Worm (Caenorhabditis elegans) whole organism, L3 larva: ENCODE measurements around the gene rgr-1.

Experiments
- ama-1 ChIP-seq: fragments of 150-350 bp; optimal IDR thresholded peaks from 2 replicates; lab custom pipeline; 2018
- elt-1 ChIP-seq: fragments of 150-350 bp; optimal IDR thresholded peaks from 2 replicates; lab custom pipeline; 2014; ENCODE audit warnings: missing biosample characterization, missing genetic modification characterization
- lin-39 ChIP-seq: fragments of 150-350 bp; optimal IDR thresholded peaks from 2 replicates; lab custom pipeline; 2018; ENCODE audit warnings: missing biosample characterization, missing genetic modification reagents, missing genetic modification characterization
- nhr-67 ChIP-seq: fragments of 150-350 bp; optimal IDR thresholded peaks from 2 replicates; lab custom pipeline; 2014; ENCODE audit warnings: missing biosample characterization, missing genetic modification characterization
- snpc-4 ChIP-seq: fragments of 150-350 bp; optimal IDR thresholded peaks from 2 replicates; lab custom pipeline; 2014; ENCODE audit warnings: missing biosample characterization, missing genetic modification characterization
- ztf-11 ChIP-seq: fragments of 150-350 bp; optimal IDR thresholded peaks from 2 replicates; lab custom pipeline; 2014; ENCODE audit warnings: missing biosample characterization, missing genetic modification characterization
- ztf-4 ChIP-seq: fragments of 150-350 bp; optimal IDR thresholded peaks from 2 replicates; lab custom pipeline; 2014; ENCODE audit warnings: missing biosample characterization, missing genetic modification characterization

- TF ChIP-seq snpc-4 (tag; lab: Kevin White, UChicago) (no peak), elt-1 (tag; lab: Kevin White, UChicago) (no peak), nhr-67 (tag; lab: Kevin White, UChicago) (no peak), ztf-11 (tag; lab: Kevin White, UChicago) (no peak), lin-39 (tag; lab: Kevin White, UChicago) (no peak), ama-1 (no peak), ztf-4 (tag; lab: Kevin White, UChicago) (no peak)
Observed at ce11 chrIII:9361228-9361627, 32.3 kb upstream of the rgr-1 start, which contains the start of gene flp-25.
